Worm (Caenorhabditis elegans) whole organism, midembryonic: ENCODE results near the gene sri-60.

Source experiments
- T22C8.4 ChIP-seq: fragments of 200-800 bp; sonication (Bioruptor generic); IDR thresholded peaks from 2 replicates; pipeline ENCODE4 v1.3.6; 2022; ENCODE audit warnings: missing genetic modification characterization, missing compliant biosample characterization
- flt-1 ChIP-seq: fragments of 200-800 bp; sonication (Bioruptor generic); IDR thresholded peaks from 2 replicates; pipeline ENCODE4 v1.3.6; 2022; ENCODE audit warnings: missing genetic modification characterization, missing compliant biosample characterization
- klf-2 ChIP-seq: fragments of 200-800 bp; sonication (Bioruptor generic); conservative IDR thresholded peaks from 2 replicates; pipeline ENCODE4 v1.3.6; 2022; ENCODE audit warnings: missing genetic modification reagents, missing genetic modification characterization, missing compliant biosample characterization
- ref-1 ChIP-seq: fragments of 200-800 bp; sonication (Bioruptor generic); conservative IDR thresholded peaks from 2 replicates; pipeline ENCODE4 v1.3.6; 2022; ENCODE audit warnings: missing genetic modification reagents, missing genetic modification characterization, missing compliant biosample characterization
- ztf-23 ChIP-seq: fragments of 200-800 bp; sonication (Bioruptor generic); IDR thresholded peaks from 2 replicates; pipeline ENCODE4 v1.3.6; 2022; ENCODE audit warnings: missing genetic modification reagents, missing genetic modification characterization, missing compliant biosample characterization

DNA sequence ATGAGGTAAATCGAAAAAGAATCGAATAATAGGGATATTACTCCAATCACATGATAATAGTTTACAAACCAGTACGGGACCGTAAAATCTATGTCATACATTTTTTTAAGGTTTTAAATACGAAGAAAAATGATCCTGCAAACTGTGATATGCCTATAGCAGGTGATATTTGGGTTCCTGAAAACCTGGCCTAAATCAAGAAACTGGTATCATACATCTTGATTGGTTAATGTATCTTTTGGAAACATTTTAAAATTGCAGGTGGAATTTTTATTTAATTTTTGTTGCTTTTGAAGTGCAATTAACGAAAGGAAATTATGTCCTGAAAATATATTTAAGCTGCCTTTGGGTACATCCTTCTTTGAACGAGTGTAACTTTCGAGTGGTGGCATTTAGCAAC is 2.4 kb downstream of the sri-60 start, which contains the start of gene sri-61:
- no peak for TF ChIP-seq ztf-23
- TF ChIP-seq ref-1 (GFP tag; lab: Robert Waterston, UW): no peak
- no peak for TF ChIP-seq flt-1
- no peak for TF ChIP-seq T22C8.4 (GFP tag; lab: Robert Waterston, UW)
- no peak for TF ChIP-seq klf-2 (GFP tag; lab: Robert Waterston, UW)
